Fruit fly (Drosophila melanogaster) S2 (cell line): ENCODE measurements around the gene 5-HT2A.

ENCODE experiments used
- CG8478 ChIP-seq: fragments of >200 bp; optimal IDR thresholded peaks from 2 replicates; lab custom pipeline; 2018
- CTCF ChIP-seq, 2 experiments: fragments of >200 bp; optimal IDR thresholded peaks; 2 replicates each; lab custom pipeline; 2018

5-HT2A gene

dm6 chr3R:4654557-4655273, 42.0 kb downstream of the 5-HT2A start, which contains the start of gene spartin:
spartin (plus strand) TSS chr3R:4654800.
- TF ChIP-seq CG8478 (lab: Kevin White, UChicago) (no peak), CTCF (optimal IDR thresholded peaks at IDR 0.05; lab: Kevin White, UChicago) (no peak)

- TF ChIP-seq CG8478 (lab: Kevin White, UChicago) (no peak), CTCF (optimal IDR thresholded peaks at IDR 0.05; lab: Kevin White, UChicago) (peak; percentile 22 to 25)
Observed at dm6 chr3R:4658991-4659933, 46.6 kb downstream of the 5-HT2A start, which contains the start of gene smash. smash (plus strand) TSS chr3R:4659579.

- no peak for TF ChIP-seq CTCF (optimal IDR thresholded peaks at IDR 0.05; lab: Kevin White, UChicago)
- no peak for TF ChIP-seq CG8478 (lab: Kevin White, UChicago)
Observed at dm6 chr3R:4659934-4660353, 47.3 kb downstream of the 5-HT2A start.

DNA sequence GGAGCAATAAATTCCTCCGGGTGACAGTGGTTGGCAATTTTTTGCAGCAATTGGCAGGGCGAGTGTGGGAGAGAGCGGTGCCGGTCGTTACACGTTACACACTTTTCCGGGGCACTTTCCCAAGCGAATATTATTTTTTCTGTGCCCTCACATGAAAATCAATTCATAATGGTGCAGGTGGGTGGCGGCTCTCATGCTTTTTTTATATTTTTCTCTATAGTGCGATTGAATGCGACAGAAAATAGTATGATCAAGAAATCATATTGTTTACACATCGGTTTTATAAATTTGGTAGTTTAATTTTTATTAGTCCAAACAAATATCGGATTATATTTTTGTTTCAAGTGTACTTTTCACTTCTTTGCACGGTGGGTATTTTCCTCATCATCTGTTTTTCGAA, 49.0 kb downstream of the 5-HT2A start:
- TF ChIP-seq CTCF (optimal IDR thresholded peaks at IDR 0.05; lab: Kevin White, UChicago) (no peak), CG8478 (lab: Kevin White, UChicago) (no peak)

DNA sequence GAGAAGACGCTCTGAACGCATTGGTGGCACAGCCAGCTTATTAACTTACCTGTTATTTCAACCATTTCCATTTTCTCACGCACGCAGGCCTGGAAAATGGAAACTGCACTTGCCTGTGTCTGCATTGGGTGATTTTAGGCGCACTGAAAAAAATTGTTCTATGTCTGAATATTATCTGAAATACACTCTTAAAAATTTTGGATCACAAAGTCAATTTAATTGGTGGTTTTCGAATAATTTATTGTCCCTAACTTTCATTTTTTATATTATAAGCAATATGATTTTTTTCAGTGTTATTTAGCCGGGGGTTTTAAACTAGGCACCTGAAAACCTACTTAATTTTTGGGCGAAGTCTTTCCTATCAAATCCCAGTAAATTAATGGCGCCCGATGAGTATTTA, 50.4 kb downstream of the 5-HT2A start:
- no peak for TF ChIP-seq CG8478 (lab: Kevin White, UChicago)
- TF ChIP-seq CTCF (optimal IDR thresholded peaks at IDR 0.05; lab: Kevin White, UChicago): no peak

- no peak for TF ChIP-seq CTCF (optimal IDR thresholded peaks at IDR 0.05; lab: Kevin White, UChicago)
- no peak for TF ChIP-seq CG8478 (lab: Kevin White, UChicago)
Observed at dm6 chr3R:4664199-4664598, 51.5 kb downstream of the 5-HT2A start.

DNA sequence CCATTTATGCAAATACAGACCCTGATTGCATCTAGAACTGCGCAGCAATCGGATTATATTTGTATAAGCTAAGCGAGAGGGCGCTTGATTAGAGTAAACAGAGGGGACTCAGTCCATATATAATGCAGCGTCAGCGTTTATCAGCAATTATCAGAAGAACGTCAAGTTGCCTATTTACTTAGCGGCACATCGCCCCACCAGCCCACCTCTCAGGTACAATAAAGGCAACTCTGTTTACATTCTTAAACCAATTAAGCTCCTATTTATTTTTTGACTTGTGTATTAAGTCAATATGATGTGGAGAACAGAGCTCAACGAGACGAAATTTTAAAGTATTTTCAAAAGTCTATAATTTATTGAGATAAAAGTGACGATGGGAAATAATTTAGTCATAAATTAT, 52.3 kb downstream of the 5-HT2A start:
- no peak for TF ChIP-seq CTCF (optimal IDR thresholded peaks at IDR 0.05; lab: Kevin White, UChicago)
- TF ChIP-seq CG8478 (lab: Kevin White, UChicago): no peak

DNA sequence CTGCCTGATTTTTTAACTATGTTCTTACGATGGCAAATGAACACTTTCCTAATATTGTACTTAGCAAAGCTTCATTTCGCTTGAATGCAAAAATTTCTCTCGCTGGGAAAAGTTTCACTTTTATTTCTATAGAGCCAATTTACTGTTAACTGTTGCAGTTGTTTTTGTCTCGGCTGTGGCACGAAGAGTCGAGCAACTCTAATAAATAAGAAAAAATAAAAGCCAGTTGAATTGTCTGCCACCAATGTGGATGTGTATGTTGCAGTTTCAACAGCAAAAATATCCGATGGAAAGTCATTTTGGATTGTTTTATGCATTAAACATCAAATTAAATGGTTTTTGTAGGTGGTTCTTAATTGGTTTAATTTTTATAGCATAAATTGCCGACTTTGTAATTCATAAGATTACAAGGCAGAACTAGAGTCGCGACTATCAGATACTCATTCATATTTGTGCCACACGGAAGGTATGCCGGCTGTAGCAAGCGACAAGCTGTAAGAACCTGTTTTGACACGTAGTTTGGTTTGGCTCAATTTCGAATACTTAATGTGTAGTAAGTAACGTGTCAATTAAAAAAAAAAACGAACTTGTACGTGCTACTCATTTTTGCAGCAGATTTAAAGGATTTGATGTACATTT, 53.5 kb downstream of the 5-HT2A start:
- TF ChIP-seq CTCF (optimal IDR thresholded peaks at IDR 0.05; lab: Kevin White, UChicago) (no peak), CG8478 (lab: Kevin White, UChicago) (no peak)

dm6 chr3R:4667399-4668201, 54.9 kb downstream of the 5-HT2A start:
- TF ChIP-seq CTCF (optimal IDR thresholded peaks at IDR 0.05; lab: Kevin White, UChicago) (no peak), CG8478 (lab: Kevin White, UChicago) (no peak)

- TF ChIP-seq CG8478 (lab: Kevin White, UChicago) (no peak), CTCF (optimal IDR thresholded peaks at IDR 0.05; lab: Kevin White, UChicago) (no peak)
Observed at dm6 chr3R:4676981-4677665, 64.5 kb downstream of the 5-HT2A start.

dm6 chr3R:4678362-4678761, 65.7 kb downstream of the 5-HT2A start:
- TF ChIP-seq CTCF (optimal IDR thresholded peaks at IDR 0.05; lab: Kevin White, UChicago) (no peak), CG8478 (lab: Kevin White, UChicago) (no peak)
